Worm (Caenorhabditis elegans) whole organism, L4 larva: ENCODE measurements around the gene C49C8.2.

Experiments used
- R02D3.7 ChIP-seq: fragments of 150-350 bp; sonication (generic microtip); optimal IDR thresholded peaks from 3 replicates; lab custom pipeline; 2014; ENCODE audit warnings: missing biosample characterization, missing genetic modification characterization
- T20F7.1 ChIP-seq: fragments of 200-800 bp; sonication (Bioruptor generic); optimal IDR thresholded peaks from 2 replicates; lab custom pipeline; 2018; ENCODE audit warnings: mild to moderate bottlenecking, missing genetic modification characterization, missing compliant biosample characterization
- T26A8.4 ChIP-seq: fragments of 200-800 bp; sonication (Bioruptor generic); IDR thresholded peaks from 2 replicates; pipeline ENCODE4 v1.3.6; 2022; ENCODE audit warnings: missing genetic modification characterization, missing compliant biosample characterization
- Y105C5A.15 ChIP-seq: fragments of 200-800 bp; sonication (Bioruptor generic); IDR thresholded peaks from 2 replicates; pipeline ENCODE4 v1.3.6; 2022; ENCODE audit warnings: missing genetic modification characterization, missing compliant biosample characterization
- Y48G9A.11 ChIP-seq: fragments of 200-800 bp; sonication (Bioruptor generic); IDR thresholded peaks from 2 replicates; pipeline ENCODE4 v1.3.6; 2022; ENCODE audit warnings: missing genetic modification reagents, missing genetic modification characterization, missing compliant biosample characterization
- aly-2 ChIP-seq: sonication (generic microtip); optimal IDR thresholded peaks from 2 replicates; lab custom pipeline; 2018; ENCODE audit warnings: missing biosample characterization, missing genetic modification characterization
- ces-1 ChIP-seq: fragments of 150-350 bp; sonication (generic microtip); optimal IDR thresholded peaks from 4 replicates; lab custom pipeline; 2014; ENCODE audit warnings: missing biosample characterization, missing genetic modification reagents, missing genetic modification characterization
- ctbp-1 ChIP-seq: fragments of 200-800 bp; sonication (Bioruptor generic); IDR thresholded peaks from 2 replicates; pipeline ENCODE4 v1.3.6; 2022; ENCODE audit warnings: missing genetic modification reagents, missing genetic modification characterization, missing compliant biosample characterization
- daf-12 ChIP-seq: fragments of 150-350 bp; optimal IDR thresholded peaks from 2 replicates; lab custom pipeline; 2014; ENCODE audit warnings: missing biosample characterization, missing genetic modification reagents, missing genetic modification characterization
- dmd-9 ChIP-seq: fragments of 200-800 bp; sonication (Bioruptor generic); IDR thresholded peaks from 2 replicates; pipeline ENCODE4 v1.3.6; 2022; ENCODE audit warnings: missing genetic modification reagents, missing genetic modification characterization, missing compliant biosample characterization
- egl-27 ChIP-seq: sonication (generic microtip); optimal IDR thresholded peaks from 3 replicates; lab custom pipeline; 2017; ENCODE audit warnings: missing biosample characterization, missing genetic modification reagents, missing genetic modification characterization
- hlh-11 ChIP-seq: fragments of 200-800 bp; sonication (Bioruptor generic); optimal IDR thresholded peaks from 2 replicates; lab custom pipeline; 2018; ENCODE audit warnings: mild to moderate bottlenecking, missing genetic modification characterization, missing compliant biosample characterization
- lin-1 ChIP-seq: fragments of 200-800 bp; sonication (Bioruptor generic); IDR thresholded peaks from 2 replicates; pipeline ENCODE4 v1.3.6; 2022; ENCODE audit warnings: missing genetic modification reagents, missing genetic modification characterization, missing compliant biosample characterization
- lin-29 ChIP-seq: fragments of 200-800 bp; sonication (Bioruptor generic); IDR thresholded peaks from 2 replicates; pipeline ENCODE4 v1.3.6; 2022; ENCODE audit warnings: missing genetic modification reagents, missing genetic modification characterization, missing compliant biosample characterization
- lir-3 ChIP-seq: sonication (generic microtip); optimal IDR thresholded peaks from 2 replicates; lab custom pipeline; 2016; ENCODE audit warnings: mild to moderate bottlenecking, missing genetic modification characterization, missing compliant biosample characterization
- madf-5 ChIP-seq, 2 experiments: fragments of 200-800 bp; sonication (Bioruptor generic); IDR thresholded peaks; 2 replicates each; pipeline ENCODE4 v1.3.6; 2022; ENCODE audit warnings: missing compliant biosample characterization in 2 of 2, missing genetic modification characterization in 2 of 2
- mdt-29 ChIP-seq: fragments of 200-800 bp; sonication (Bioruptor generic); IDR thresholded peaks from 2 replicates; pipeline ENCODE4 v1.3.6; 2022; ENCODE audit warnings: missing genetic modification reagents, missing genetic modification characterization, missing compliant biosample characterization
- nhr-41 ChIP-seq: fragments of 200-800 bp; sonication (Bioruptor generic); IDR thresholded peaks from 2 replicates; pipeline ENCODE4 v1.3.6; 2022; ENCODE audit warnings: missing genetic modification reagents, missing genetic modification characterization, missing compliant biosample characterization
- nhr-48 ChIP-seq: sonication (generic microtip); optimal IDR thresholded peaks from 2 replicates; lab custom pipeline; 2016; ENCODE audit warnings: mild to moderate bottlenecking, missing genetic modification characterization, missing compliant biosample characterization
- saeg-2 ChIP-seq: fragments of 200-800 bp; sonication (Bioruptor generic); IDR thresholded peaks from 2 replicates; pipeline ENCODE4 v1.3.6; 2022; ENCODE audit warnings: missing genetic modification reagents, missing genetic modification characterization, missing compliant biosample characterization
- set-16 ChIP-seq: fragments of 200-800 bp; sonication (Bioruptor generic); IDR thresholded peaks from 2 replicates; pipeline ENCODE4 v1.3.6; 2022; ENCODE audit warnings: missing genetic modification reagents, missing genetic modification characterization, missing compliant biosample characterization
- skn-1 ChIP-seq: fragments of 150-350 bp; optimal IDR thresholded peaks from 2 replicates; lab custom pipeline; 2014; ENCODE audit warnings: missing biosample characterization, missing genetic modification characterization
- snpc-1.2 ChIP-seq: fragments of 200-800 bp; sonication (Bioruptor generic); IDR thresholded peaks from 2 replicates; pipeline ENCODE4 v1.3.6; 2022; ENCODE audit warnings: missing genetic modification reagents, missing genetic modification characterization, missing compliant biosample characterization
- snpc-4 ChIP-seq: fragments of 150-350 bp; optimal IDR thresholded peaks from 2 replicates; lab custom pipeline; 2014; ENCODE audit warnings: missing biosample characterization, missing genetic modification characterization
- spr-3 ChIP-seq: fragments of 200-800 bp; sonication (Bioruptor generic); optimal IDR thresholded peaks from 2 replicates; lab custom pipeline; 2018; ENCODE audit warnings: mild to moderate bottlenecking, missing genetic modification characterization, missing compliant biosample characterization
- tag-97 ChIP-seq: fragments of 200-800 bp; sonication (Bioruptor generic); IDR thresholded peaks from 2 replicates; pipeline ENCODE4 v1.3.6; 2022; ENCODE audit warnings: missing genetic modification characterization, missing compliant biosample characterization
- tra-1 ChIP-seq: fragments of 200-800 bp; sonication (Bioruptor generic); IDR thresholded peaks from 2 replicates; pipeline ENCODE4 v1.3.6; 2022; ENCODE audit warnings: missing genetic modification reagents, missing genetic modification characterization, missing compliant biosample characterization
- unc-39 ChIP-seq: sonication (generic microtip); optimal IDR thresholded peaks from 2 replicates; lab custom pipeline; 2017; ENCODE audit warnings: missing biosample characterization, missing genetic modification characterization
- unc-62 ChIP-seq, 3 experiments: fragments of 150-350 bp in 1 of 3; sonication (generic microtip); optimal IDR thresholded peaks in 2 of 3; peaks in 1 of 3; 1 replicate in 1 of 3; 2 replicates in 2 of 3; lab custom pipeline; 2014 to 2017; ENCODE audit warnings: missing biosample characterization in 3 of 3, missing genetic modification characterization in 3 of 3, missing genetic modification reagents in 3 of 3, missing genotype in 1 of 3
- zag-1 ChIP-seq: fragments of 150-350 bp; optimal IDR thresholded peaks from 2 replicates; lab custom pipeline; 2014; ENCODE audit warnings: missing biosample characterization, missing genetic modification characterization
- zfp-2 ChIP-seq: sonication (generic microtip); optimal IDR thresholded peaks from 2 replicates; lab custom pipeline; 2016; ENCODE audit warnings: mild to moderate bottlenecking, missing genetic modification characterization, missing compliant biosample characterization
- zip-11 ChIP-seq: fragments of 200-800 bp; sonication (Bioruptor generic); IDR thresholded peaks from 2 replicates; pipeline ENCODE4 v1.3.6; 2022; ENCODE audit warnings: missing genetic modification characterization, missing compliant biosample characterization
- zip-2 ChIP-seq: fragments of 150-350 bp; optimal IDR thresholded peaks from 2 replicates; lab custom pipeline; 2014; ENCODE audit warnings: missing biosample characterization, missing genetic modification characterization

C49C8.2 gene

ce11 chrIV:8665778-8666177 lies 14.9 kb downstream of the C49C8.2 start:
- peak; percentile 89 for TF ChIP-seq T20F7.1 (GFP tag; lab: Kevin White, UChicago)
- TF ChIP-seq Y48G9A.11 (GFP tag; lab: Robert Waterston, UW) = peak; percentile 99
- TF ChIP-seq R02D3.7 (tag; lab: Kevin White, UChicago) = peak; percentile 47
- TF ChIP-seq madf-5 (GFP tag; IDR thresholded peaks at IDR 0.05; lab: Robert Waterston, UW) = no peak

ce11 chrIV:8667155-8667554 lies 16.3 kb downstream of the C49C8.2 start:
- TF ChIP-seq set-16 (GFP tag; lab: Robert Waterston, UW) (peak; percentile 92; the same call in 1 of the 2 replicates), Y48G9A.11 (GFP tag; lab: Robert Waterston, UW) (peak; percentile 57)

DNA sequence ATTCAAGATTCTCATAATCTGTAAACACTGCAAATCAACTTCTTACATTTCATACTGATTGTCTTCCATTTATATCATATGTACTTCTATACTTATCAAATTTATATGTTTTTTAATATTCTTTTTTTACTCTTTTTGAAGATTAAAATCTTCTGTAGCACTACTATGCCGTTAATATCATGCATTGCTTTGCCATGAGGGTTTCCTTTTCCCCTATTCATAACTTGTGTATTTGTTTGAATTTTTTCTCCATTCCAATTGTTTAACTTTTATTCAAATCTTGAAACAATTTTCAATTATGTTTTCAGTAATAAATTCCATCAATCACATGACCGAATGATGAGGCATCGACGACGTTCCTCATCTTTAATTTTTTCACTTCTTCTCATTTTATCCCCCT lies 17.7 kb downstream of the C49C8.2 start, which contains the start of gene cdh-5:
Gene cdh-5, plus strand, starts transcription at position 301 of the 400 bp plus-strand sequence.
- TF ChIP-seq zag-1 (tag; lab: Kevin White, UChicago) = no peak
- no peak for TF ChIP-seq ces-1 (GFP tag; lab: Kevin White, UChicago)
- no peak for TF ChIP-seq Y105C5A.15 (GFP tag; lab: Robert Waterston, UW)
- TF ChIP-seq ctbp-1 (GFP tag; lab: Robert Waterston, UW) = no peak
- TF ChIP-seq skn-1 = no peak
- TF ChIP-seq spr-3 (GFP tag; lab: Kevin White, UChicago) = no peak

DNA sequence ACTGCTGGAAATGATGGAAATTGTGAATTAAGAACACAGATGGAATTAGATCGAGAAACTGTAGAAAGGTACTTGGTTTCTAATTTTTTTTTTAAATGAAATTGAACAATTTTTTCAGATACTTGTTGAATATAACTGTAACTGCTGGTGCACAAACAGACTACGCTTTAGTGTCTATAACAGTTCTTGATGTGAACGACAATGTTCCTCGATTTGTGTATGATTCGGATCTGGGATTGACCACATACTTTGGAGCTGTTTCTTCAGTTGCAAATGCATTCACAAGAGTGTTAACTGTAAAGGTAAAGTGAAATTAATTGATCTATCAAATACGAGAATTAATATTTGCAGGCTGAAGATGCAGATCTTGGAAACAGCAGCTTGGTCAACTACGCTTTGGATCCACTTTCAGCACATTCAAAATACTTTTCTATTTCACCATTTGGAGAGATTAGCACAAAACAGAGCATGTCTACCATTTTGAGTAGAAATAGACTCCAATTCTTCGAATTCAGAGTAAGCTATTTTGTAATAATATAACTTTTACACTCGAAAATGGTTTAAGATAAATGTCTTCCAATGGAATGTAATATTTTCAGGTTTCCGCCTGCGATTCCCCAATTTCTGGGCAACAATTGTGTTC lies 23.0 kb downstream of the C49C8.2 start:
- peak in 1 of 2 experiments; percentile 93 for TF ChIP-seq unc-62 (GFP tag; optimal IDR thresholded peaks at IDR 0.05 in 1 of 2; lab: Kevin White, UChicago)
- no peak for TF ChIP-seq unc-62 (tag; optimal IDR thresholded peaks at IDR 0.05; lab: Kevin White, UChicago)
- no peak for TF ChIP-seq lin-1 (GFP tag; lab: Robert Waterston, UW)
- TF ChIP-seq snpc-4 (tag; lab: Kevin White, UChicago) = no peak

ce11 chrIV:8677303-8677702 lies 26.4 kb downstream of the C49C8.2 start, which contains the start of gene F08B4.8:
TSS of gene F08B4.8 (plus strand) at chrIV:8677603.
- no peak for TF ChIP-seq lir-3
- no peak for TF ChIP-seq lin-29 (GFP tag; lab: Robert Waterston, UW)
- no peak for TF ChIP-seq egl-27
- no peak for TF ChIP-seq nhr-48 (tag; lab: Kevin White, UChicago)
- TF ChIP-seq tra-1 = no peak
- TF ChIP-seq mdt-29 (GFP tag; lab: Robert Waterston, UW) = no peak
- TF ChIP-seq saeg-2 (GFP tag; lab: Robert Waterston, UW) = no peak

ce11 chrIV:8679225-8679624 lies 28.3 kb downstream of the C49C8.2 start, which contains the start of gene nlp-60:
TSS of gene nlp-60 (minus strand) at chrIV:8679325.
- TF ChIP-seq unc-39 (tag; lab: Kevin White, UChicago) (no peak), snpc-1.2 (GFP tag; lab: Robert Waterston, UW) (no peak), zip-2 (tag; lab: Kevin White, UChicago) (no peak), nhr-41 (no peak), zfp-2 (tag; lab: Kevin White, UChicago) (no peak), Y105C5A.15 (GFP tag; lab: Robert Waterston, UW) (no peak), daf-12 (no peak), tag-97 (GFP tag; lab: Robert Waterston, UW) (no peak), aly-2 (tag; lab: Kevin White, UChicago) (no peak), hlh-11 (no peak), lir-3 (no peak), T26A8.4 (GFP tag; lab: Robert Waterston, UW) (no peak), dmd-9 (GFP tag; lab: Robert Waterston, UW) (no peak), zip-11 (GFP tag; lab: Robert Waterston, UW) (no peak)
